Fruit fly (Drosophila melanogaster): Measurements from ENCODE around the gene Cyp28a5.

The Cyp28a5 gene

dm6 chr2L:13977073-13977472, at the start of gene Cyp28a5:
TSS of gene Cyp28a5 (plus strand) at chr2L:13977302.
- TF ChIP-seq toe (GFP tag; optimal IDR thresholded peaks at IDR 0.05), result no peak
- no peak for TF ChIP-seq bab1 (GFP tag; optimal IDR thresholded peaks at IDR 0.05)
- peak; percentile 18 for TF ChIP-seq Mnt (GFP tag; optimal IDR thresholded peaks at IDR 0.05)
- no peak for TF ChIP-seq CG11617 (GFP tag; optimal IDR thresholded peaks at IDR 0.05)
- TF ChIP-seq cnc (optimal IDR thresholded peaks at IDR 0.05), result no peak
- no peak for TF ChIP-seq tj (GFP tag; optimal IDR thresholded peaks at IDR 0.05)
- TF ChIP-seq cic (GFP tag; optimal IDR thresholded peaks at IDR 0.05), result peak; percentile 33
- TF ChIP-seq CG1620 (GFP tag; optimal IDR thresholded peaks at IDR 0.05), result no peak
- TF ChIP-seq kay (GFP tag; ENCODE audit: borderline replicate concordance), result peak; percentile 59
- no peak for TF ChIP-seq ovo (GFP tag; optimal IDR thresholded peaks at IDR 0.05)
- TF ChIP-seq pad (GFP tag; optimal IDR thresholded peaks at IDR 0.05), result no peak
- no peak for TF ChIP-seq CG7101 (tag; optimal IDR thresholded peaks at IDR 0.05)
- no peak for TF ChIP-seq CG12768 (GFP tag; optimal IDR thresholded peaks at IDR 0.05)
- TF ChIP-seq Crg-1 (GFP tag; optimal IDR thresholded peaks at IDR 0.05), result no peak
- no peak for TF ChIP-seq CG33017 (tag; optimal IDR thresholded peaks at IDR 0.05)
- no peak for TF ChIP-seq CG14711 (tag; optimal IDR thresholded peaks at IDR 0.05)
- TF ChIP-seq CG5204 (GFP tag; optimal IDR thresholded peaks at IDR 0.05), result no peak
- no peak for TF ChIP-seq CG7045 (GFP tag; optimal IDR thresholded peaks at IDR 0.05)
- TF ChIP-seq Hr96 (GFP tag; optimal IDR thresholded peaks at IDR 0.05), result peak; percentile 9
- no peak for TF ChIP-seq Clk (GFP tag; optimal IDR thresholded peaks at IDR 0.05)

dm6 chr2L:13928461-13928860, 48.6 kb upstream of the Cyp28a5 start:
- TF ChIP-seq Hr96 (GFP tag; optimal IDR thresholded peaks at IDR 0.05) (no peak), CG11617 (GFP tag; optimal IDR thresholded peaks at IDR 0.05) (no peak), CG7045 (GFP tag; optimal IDR thresholded peaks at IDR 0.05) (no peak), Crg-1 (GFP tag; optimal IDR thresholded peaks at IDR 0.05) (no peak), cnc (optimal IDR thresholded peaks at IDR 0.05) (no peak), cic (GFP tag; optimal IDR thresholded peaks at IDR 0.05) (no peak), kay (GFP tag; ENCODE audit: borderline replicate concordance) (no peak), pad (GFP tag; optimal IDR thresholded peaks at IDR 0.05) (no peak), Clk (GFP tag; optimal IDR thresholded peaks at IDR 0.05) (no peak), toe (GFP tag; optimal IDR thresholded peaks at IDR 0.05) (no peak), CG33017 (tag; optimal IDR thresholded peaks at IDR 0.05) (no peak), Mnt (GFP tag; optimal IDR thresholded peaks at IDR 0.05) (no peak), CG12768 (GFP tag; optimal IDR thresholded peaks at IDR 0.05) (no peak), CG1620 (GFP tag; optimal IDR thresholded peaks at IDR 0.05) (no peak), CG7101 (tag; optimal IDR thresholded peaks at IDR 0.05) (no peak), bab1 (GFP tag; optimal IDR thresholded peaks at IDR 0.05) (no peak)

- TF ChIP-seq CG7101 (tag; optimal IDR thresholded peaks at IDR 0.05) (peak; percentile 6), CG33017 (tag; optimal IDR thresholded peaks at IDR 0.05) (peak; percentile 23), toe (GFP tag; optimal IDR thresholded peaks at IDR 0.05) (no peak), CG14711 (tag; optimal IDR thresholded peaks at IDR 0.05) (peak; percentile 16), Clk (GFP tag; optimal IDR thresholded peaks at IDR 0.05) (no peak), CG5204 (GFP tag; optimal IDR thresholded peaks at IDR 0.05) (no peak), CG7045 (GFP tag; optimal IDR thresholded peaks at IDR 0.05) (no peak), tj (GFP tag; optimal IDR thresholded peaks at IDR 0.05) (no peak)
These were observed 45.8 kb upstream of the Cyp28a5 start, which contains the start of gene CG42711 for dm6 chr2L:13931318-13931717. TSS of gene CG42711 (minus strand) at chr2L:13931362.

- no peak for TF ChIP-seq Hr96 (GFP tag; optimal IDR thresholded peaks at IDR 0.05)
- no peak for TF ChIP-seq cic (GFP tag; optimal IDR thresholded peaks at IDR 0.05)
- no peak for TF ChIP-seq CG14711 (tag; optimal IDR thresholded peaks at IDR 0.05)
- no peak for TF ChIP-seq tj (GFP tag; optimal IDR thresholded peaks at IDR 0.05)
- no peak for TF ChIP-seq CG7045 (GFP tag; optimal IDR thresholded peaks at IDR 0.05)
- no peak for TF ChIP-seq Clk (GFP tag; optimal IDR thresholded peaks at IDR 0.05)
- no peak for TF ChIP-seq CG12768 (GFP tag; optimal IDR thresholded peaks at IDR 0.05)
- no peak for TF ChIP-seq kay (GFP tag; ENCODE audit: borderline replicate concordance)
- TF ChIP-seq Crg-1 (GFP tag; optimal IDR thresholded peaks at IDR 0.05), result no peak
- no peak for TF ChIP-seq CG1620 (GFP tag; optimal IDR thresholded peaks at IDR 0.05)
- TF ChIP-seq cnc (optimal IDR thresholded peaks at IDR 0.05), result no peak
- no peak for TF ChIP-seq CG33017 (tag; optimal IDR thresholded peaks at IDR 0.05)
- no peak for TF ChIP-seq toe (GFP tag; optimal IDR thresholded peaks at IDR 0.05)
- no peak for TF ChIP-seq CG7101 (tag; optimal IDR thresholded peaks at IDR 0.05)
- no peak for TF ChIP-seq pad (GFP tag; optimal IDR thresholded peaks at IDR 0.05)
- TF ChIP-seq ovo (GFP tag; optimal IDR thresholded peaks at IDR 0.05), result no peak
- no peak for TF ChIP-seq Mnt (GFP tag; optimal IDR thresholded peaks at IDR 0.05)
- TF ChIP-seq CG5204 (GFP tag; optimal IDR thresholded peaks at IDR 0.05), result no peak
These were observed 42.5 kb upstream of the Cyp28a5 start, which contains the start of gene Vajk2 for dm6 chr2L:13934542-13935065. TSS of gene Vajk2 (minus strand) at chr2L:13934692.

- TF ChIP-seq Mnt (GFP tag; optimal IDR thresholded peaks at IDR 0.05) (no peak), kay (GFP tag; ENCODE audit: borderline replicate concordance) (no peak), CG11617 (GFP tag; optimal IDR thresholded peaks at IDR 0.05) (no peak), ovo (GFP tag; optimal IDR thresholded peaks at IDR 0.05) (no peak), CG12768 (GFP tag; optimal IDR thresholded peaks at IDR 0.05) (no peak), CG7045 (GFP tag; optimal IDR thresholded peaks at IDR 0.05) (no peak)
These were observed 29.6 kb upstream of the Cyp28a5 start, which contains the start of gene Vajk3 for dm6 chr2L:13947476-13947875. TSS of gene Vajk3 (minus strand) at chr2L:13947476.

- TF ChIP-seq CG11617 (GFP tag; optimal IDR thresholded peaks at IDR 0.05) (no peak), bab1 (GFP tag; optimal IDR thresholded peaks at IDR 0.05) (no peak), CG7101 (tag; optimal IDR thresholded peaks at IDR 0.05) (no peak), CG12768 (GFP tag; optimal IDR thresholded peaks at IDR 0.05) (no peak), CG1620 (GFP tag; optimal IDR thresholded peaks at IDR 0.05) (no peak), Crg-1 (GFP tag; optimal IDR thresholded peaks at IDR 0.05) (no peak), cic (GFP tag; optimal IDR thresholded peaks at IDR 0.05) (no peak)
These were observed 27.3 kb upstream of the Cyp28a5 start for dm6 chr2L:13949789-13950188.
